Worm (Caenorhabditis elegans): ENCODE measurements around the gene luc-7L3.

The luc-7L3 gene

DNA sequence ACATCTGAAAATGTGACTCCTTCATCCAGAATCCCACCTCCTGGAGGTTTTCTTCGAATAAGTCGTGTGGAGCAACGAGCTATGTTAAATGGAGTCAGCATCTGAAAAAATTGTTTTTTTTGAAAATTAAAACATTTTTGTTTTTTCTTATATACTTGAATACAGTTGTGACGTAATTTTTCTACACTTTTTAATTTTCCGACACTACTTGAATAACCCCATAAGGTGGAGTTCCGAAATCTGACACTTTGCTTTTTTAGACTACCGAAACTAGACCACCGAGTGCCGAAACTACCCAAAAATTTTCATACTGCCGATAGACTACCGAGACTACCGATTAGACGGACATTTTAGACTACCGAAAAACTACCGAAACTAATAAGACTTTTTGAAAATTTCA is 6.4 kb downstream of the luc-7L3 start, which contains the start of gene mcat-1:
mcat-1 (minus strand) TSS at position 101 of the 400 bp plus-strand sequence.
- TF ChIP-seq unc-62 (GFP tag; optimal IDR thresholded peaks at IDR 0.05 in 1 of 2) = peak in 1 of 2 experiments; percentile 49
- TF ChIP-seq unc-62 (tag; optimal IDR thresholded peaks at IDR 0.05) = no peak
- TF ChIP-seq nhr-77 (tag; optimal IDR thresholded peaks at IDR 0.05) = no peak

DNA sequence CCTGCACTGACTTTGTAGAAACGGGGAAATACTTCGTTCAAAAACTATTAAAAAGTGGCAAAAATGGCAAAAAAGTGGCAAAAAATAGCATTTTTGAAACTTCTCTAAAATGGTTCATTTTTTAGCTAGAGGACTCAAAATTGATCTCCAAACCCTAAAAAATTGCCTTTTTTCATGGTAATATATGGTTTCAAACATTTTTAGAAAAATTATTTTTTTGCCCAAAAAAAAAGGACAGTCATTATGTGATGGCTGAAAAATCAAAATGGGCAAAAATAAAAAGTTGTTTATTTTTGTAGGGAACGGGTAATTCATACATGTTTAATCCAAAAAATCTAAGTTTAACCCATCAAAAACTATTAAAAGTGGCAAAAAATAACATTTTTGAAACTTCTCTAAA is 9.9 kb downstream of the luc-7L3 start:
- TF ChIP-seq ZK546.5 (tag; optimal IDR thresholded peaks at IDR 0.05) (no peak), gei-8 (GFP tag; optimal IDR thresholded peaks at IDR 0.05) (no peak), egl-43 (GFP tag; IDR thresholded peaks at IDR 0.05) (no peak), sdz-12 (GFP tag; optimal IDR thresholded peaks at IDR 0.05) (no peak), snpc-4 (tag; optimal IDR thresholded peaks at IDR 0.05) (no peak), zag-1 (tag; optimal IDR thresholded peaks at IDR 0.05) (no peak)

DNA sequence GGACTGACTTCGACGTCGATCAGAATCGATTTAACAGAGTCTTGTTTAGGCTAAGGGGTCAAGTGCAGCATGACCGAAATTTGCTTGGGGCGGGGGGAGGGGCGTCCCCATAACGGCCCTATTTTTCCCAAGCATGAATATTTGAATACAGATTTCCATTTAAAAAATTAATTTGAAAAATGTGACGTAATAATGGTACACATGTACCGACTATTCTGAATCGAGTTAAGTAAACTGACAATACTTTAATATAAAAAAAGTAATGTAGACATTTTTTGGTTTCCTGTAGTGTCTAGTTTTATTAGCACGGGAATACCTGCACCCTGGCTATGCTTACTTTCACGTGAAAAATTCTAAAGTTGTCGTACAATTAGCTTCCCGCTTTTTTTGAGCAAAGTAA is 11.0 kb downstream of the luc-7L3 start:
- TF ChIP-seq hif-1 (tag; optimal IDR thresholded peaks at IDR 0.05) (no peak), lsy-2 (tag; optimal IDR thresholded peaks at IDR 0.05) (no peak), spr-1 (tag; optimal IDR thresholded peaks at IDR 0.05) (no peak), lin-1 (GFP tag; IDR thresholded peaks at IDR 0.05) (no peak), daf-16 (GFP tag; optimal IDR thresholded peaks at IDR 0.05) (no peak), daf-16 (tag; optimal IDR thresholded peaks at IDR 0.05) (no peak), ceh-20 (GFP tag; IDR thresholded peaks at IDR 0.05) (no peak), nhr-42 (GFP tag; IDR thresholded peaks at IDR 0.05) (no peak), ama-1 (optimal IDR thresholded peaks at IDR 0.05) (no peak), gei-8 (GFP tag; optimal IDR thresholded peaks at IDR 0.05) (no peak), pha-4 (GFP tag; IDR thresholded peaks at IDR 0.05) (no peak), pha-4 (tag; optimal IDR thresholded peaks at IDR 0.05) (no peak), unc-62 (GFP tag; optimal IDR thresholded peaks at IDR 0.05 in 1 of 2) (no peak), unc-62 (tag; optimal IDR thresholded peaks at IDR 0.05) (no peak), ctbp-1 (GFP tag; IDR thresholded peaks at IDR 0.05) (no peak), sdz-12 (GFP tag; optimal IDR thresholded peaks at IDR 0.05) (no peak), F44E2.7 (GFP tag; IDR thresholded peaks at IDR 0.05) (no peak), pqm-1 (tag; optimal IDR thresholded peaks at IDR 0.05) (no peak), ZK546.5 (tag; optimal IDR thresholded peaks at IDR 0.05) (no peak), snpc-1.2 (GFP tag; IDR thresholded peaks at IDR 0.05) (no peak)

DNA sequence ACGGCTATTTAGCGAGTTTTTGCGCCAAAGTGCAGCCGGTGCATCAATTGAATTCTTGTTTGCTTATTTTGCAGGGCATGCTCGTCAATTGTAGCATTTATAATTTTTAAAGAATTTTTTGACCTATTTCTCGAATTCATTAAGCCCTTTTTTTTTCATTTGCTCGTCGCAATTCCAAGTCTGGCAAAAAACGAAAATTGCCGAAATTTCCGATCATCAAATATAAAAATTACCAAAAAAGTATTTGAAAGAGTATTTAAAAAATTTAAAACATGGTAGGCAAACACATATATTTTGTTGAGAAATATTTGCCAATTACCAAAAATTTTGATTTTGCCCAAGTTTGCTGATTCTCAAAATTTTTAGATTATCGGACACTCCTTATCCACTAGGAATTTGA is 13.7 kb downstream of the luc-7L3 start, which contains the start of gene C50D2.6:
C50D2.6 (plus strand) TSS at position 301 of the 400 bp plus-strand sequence.
- TF ChIP-seq nhr-111 (GFP tag; optimal IDR thresholded peaks at IDR 0.05) = no peak
- TF ChIP-seq mes-2 (tag; optimal IDR thresholded peaks at IDR 0.05; ENCODE audit: poor library complexity, severe bottlenecking) = no peak
- no peak for TF ChIP-seq Y5F2A.4 (GFP tag; optimal IDR thresholded peaks at IDR 0.05)
- peak in 1 of 2 experiments; percentile 13 for TF ChIP-seq unc-62 (GFP tag; optimal IDR thresholded peaks at IDR 0.05 in 1 of 2)
- no peak for TF ChIP-seq unc-62 (tag; optimal IDR thresholded peaks at IDR 0.05)
- TF ChIP-seq F10B5.3 (tag; optimal IDR thresholded peaks at IDR 0.05) = no peak
- no peak for TF ChIP-seq daf-8 (GFP tag; IDR thresholded peaks at IDR 0.05)
- no peak for TF ChIP-seq ces-1 (GFP tag; optimal IDR thresholded peaks at IDR 0.05)

DNA sequence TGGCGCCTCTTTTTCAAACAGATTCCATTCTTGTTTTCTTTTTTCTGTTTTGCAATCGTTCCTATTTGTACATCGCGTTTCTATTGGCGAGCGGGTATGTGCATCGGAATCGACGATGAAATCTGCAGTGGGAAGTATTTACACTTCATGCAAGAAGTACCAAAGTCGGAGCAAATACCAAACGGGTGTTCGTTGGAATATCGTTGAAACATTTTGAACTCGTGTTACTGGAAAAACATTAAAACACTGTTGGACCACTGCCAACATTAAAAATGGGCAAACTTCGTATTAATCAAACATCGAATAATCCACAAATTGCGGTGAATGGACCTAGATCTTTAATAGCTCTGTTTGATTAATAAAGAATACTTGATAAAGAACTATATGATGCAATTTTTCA is 18.7 kb downstream of the luc-7L3 start, which contains the start of gene C23H3.9:
C23H3.9 (minus strand) TSS at position 101 of the 400 bp plus-strand sequence.
- TF ChIP-seq nhr-48 (tag; optimal IDR thresholded peaks at IDR 0.05) (no peak), pha-4 (GFP tag; IDR thresholded peaks at IDR 0.05) (no peak), pha-4 (tag; optimal IDR thresholded peaks at IDR 0.05) (no peak), unc-39 (tag; optimal IDR thresholded peaks at IDR 0.05) (no peak), unc-130 (GFP tag; optimal IDR thresholded peaks at IDR 0.05) (no peak), gei-8 (GFP tag; optimal IDR thresholded peaks at IDR 0.05) (no peak), hlh-30 (tag; optimal IDR thresholded peaks at IDR 0.05; ENCODE audit: insufficient read depth) (no peak), nhr-25 (tag; optimal IDR thresholded peaks at IDR 0.05; ENCODE audit: borderline replicate concordance, insufficient read depth) (no peak), ztf-11 (tag; optimal IDR thresholded peaks at IDR 0.05) (no peak), nhr-28 (tag; optimal IDR thresholded peaks at IDR 0.05) (no peak), egl-43 (GFP tag; IDR thresholded peaks at IDR 0.05) (no peak), daf-16 (GFP tag; optimal IDR thresholded peaks at IDR 0.05) (no peak), daf-16 (tag; optimal IDR thresholded peaks at IDR 0.05) (no peak), ceh-28 (tag; optimal IDR thresholded peaks at IDR 0.05) (no peak), dpl-1 (GFP tag; optimal IDR thresholded peaks at IDR 0.05) (no peak)

Measured in whole organism, L4 larva.